Fruit fly (Drosophila melanogaster) whole organism, embryonic: ENCODE measurements around the gene Pis.
A peak's percentile ranks its signal among the peaks of the same experiment; 100 is the strongest.

Experiments
- Asciz ChIP-seq: fragments of 200-800 bp; sonication (Bioruptor generic); optimal IDR thresholded peaks from 2 replicates; lab custom pipeline; 2017; ENCODE audit warnings: missing biosample characterization, mild to moderate bottlenecking, missing genetic modification characterization, missing genetic modification reagents
- B-H2 ChIP-seq: fragments of 200-800 bp; sonication (Bioruptor generic); optimal IDR thresholded peaks from 2 replicates; lab custom pipeline; 2018; ENCODE audit warnings: missing biosample characterization, mild to moderate bottlenecking, missing genetic modification characterization
- CG1024 ChIP-seq: fragments of 200-800 bp; sonication (Bioruptor generic); IDR thresholded peaks from 2 replicates; pipeline ENCODE4 v1.3.6; 2022; ENCODE audit warnings: missing biosample characterization, missing genetic modification characterization
- CG10543 ChIP-seq: fragments of 200-800 bp; sonication (Bioruptor generic); optimal IDR thresholded peaks from 3 replicates; lab custom pipeline; 2017; ENCODE audit warnings: missing biosample characterization, mild to moderate bottlenecking, missing genetic modification characterization, moderate library complexity
- CG1233 ChIP-seq: fragments of 200-800 bp; sonication (Bioruptor generic); optimal IDR thresholded peaks from 4 replicates; lab custom pipeline; 2018; ENCODE audit warnings: missing biosample characterization, mild to moderate bottlenecking, missing genetic modification characterization
- CG15269 ChIP-seq: fragments of 200-800 bp; sonication (Bioruptor generic); optimal IDR thresholded peaks from 2 replicates; lab custom pipeline; 2018; ENCODE audit warnings: missing biosample characterization, mild to moderate bottlenecking, missing genetic modification characterization, moderate library complexity
- CG16815 ChIP-seq: fragments of 200-800 bp; sonication (Bioruptor generic); optimal IDR thresholded peaks from 3 replicates; lab custom pipeline; 2017; ENCODE audit warnings: missing biosample characterization, mild to moderate bottlenecking, missing genetic modification characterization
- CG1832 ChIP-seq: fragments of 200-800 bp; sonication (Bioruptor generic); optimal IDR thresholded peaks from 2 replicates; lab custom pipeline; 2017; ENCODE audit warnings: missing biosample characterization, mild to moderate bottlenecking, missing genetic modification characterization, inconsistent platforms
- CG18619 ChIP-seq: fragments of 200-800 bp; sonication (Bioruptor generic); optimal IDR thresholded peaks from 3 replicates; lab custom pipeline; 2017; ENCODE audit warnings: missing biosample characterization, mild to moderate bottlenecking, missing genetic modification characterization
- CG2129 ChIP-seq: fragments of 200-800 bp; sonication (Bioruptor generic); IDR thresholded peaks from 2 replicates; pipeline ENCODE4 v1.3.6; 2022; ENCODE audit warnings: missing biosample characterization, missing genetic modification characterization; ENCODE audit not compliant: partially characterized antibody
- CG30431 ChIP-seq: fragments of 200-800 bp; sonication (Bioruptor generic); optimal IDR thresholded peaks from 2 replicates; lab custom pipeline; 2017; ENCODE audit warnings: missing biosample characterization, missing genetic modification characterization
- CG3838 ChIP-seq: fragments of 200-800 bp; sonication (Bioruptor generic); optimal IDR thresholded peaks from 3 replicates; lab custom pipeline; 2016; ENCODE audit warnings: missing biosample characterization, missing genetic modification characterization
- CG3847 ChIP-seq: fragments of 200-800 bp; sonication (Bioruptor generic); IDR thresholded peaks from 2 replicates; pipeline ENCODE4 v1.3.6; 2022; ENCODE audit warnings: missing biosample characterization, missing genetic modification characterization
- CG42726 ChIP-seq: fragments of 200-800 bp; sonication (Bioruptor generic); IDR thresholded peaks from 2 replicates; pipeline ENCODE4 v1.3.6; 2022; ENCODE audit warnings: missing biosample characterization, missing genetic modification characterization; ENCODE audit not compliant: partially characterized antibody
- CG4707 ChIP-seq: fragments of 200-800 bp; sonication (Bioruptor generic); optimal IDR thresholded peaks from 2 replicates; lab custom pipeline; 2018; ENCODE audit warnings: missing biosample characterization, mild to moderate bottlenecking, missing genetic modification characterization, moderate library complexity
- CG5245 ChIP-seq: fragments of 200-800 bp; sonication (Bioruptor generic); optimal IDR thresholded peaks from 3 replicates; lab custom pipeline; 2016; ENCODE audit warnings: missing biosample characterization, missing genetic modification characterization
- CG5953 ChIP-seq: fragments of 200-800 bp; sonication (Bioruptor generic); IDR thresholded peaks from 2 replicates; pipeline ENCODE4 v1.3.6; 2022; ENCODE audit warnings: missing biosample characterization, missing genetic modification characterization
- CG6272 ChIP-seq: fragments of 200-800 bp; sonication (Bioruptor generic); IDR thresholded peaks from 2 replicates; pipeline ENCODE4 v1.3.6; 2022; ENCODE audit warnings: missing biosample characterization, missing genetic modification characterization
- CG7745 ChIP-seq: fragments of 200-800 bp; sonication (Bioruptor generic); optimal IDR thresholded peaks from 2 replicates; lab custom pipeline; 2018; ENCODE audit warnings: missing biosample characterization, mild to moderate bottlenecking, missing genetic modification characterization, moderate library complexity
- CG9876 ChIP-seq: fragments of 200-800 bp; sonication (Bioruptor generic); optimal IDR thresholded peaks from 2 replicates; lab custom pipeline; 2016; ENCODE audit warnings: missing biosample characterization, missing genetic modification characterization
- Chrac-16 ChIP-seq: fragments of 200-800 bp; sonication (Bioruptor generic); optimal IDR thresholded peaks from 3 replicates; lab custom pipeline; 2016; ENCODE audit warnings: missing biosample characterization, missing genetic modification characterization
- D19B ChIP-seq: fragments of 200-800 bp; sonication (Bioruptor generic); optimal IDR thresholded peaks from 2 replicates; lab custom pipeline; 2017; ENCODE audit warnings: missing biosample characterization, mild to moderate bottlenecking, missing genetic modification characterization
- Dbx ChIP-seq: fragments of 200-800 bp; sonication (Bioruptor generic); IDR thresholded peaks from 3 replicates; pipeline ENCODE4 v1.3.6; 2022; ENCODE audit warnings: missing biosample characterization, missing genetic modification characterization
- Dp ChIP-seq: fragments of 200-800 bp; sonication (Bioruptor generic); optimal IDR thresholded peaks from 2 replicates; lab custom pipeline; 2018; ENCODE audit warnings: missing biosample characterization, mild to moderate bottlenecking, missing genetic modification characterization, moderate library complexity
- Eip74EF ChIP-seq, 2 experiments: fragments of 200-800 bp in 1 of 2; fragments of >200 bp in 1 of 2; sonication (Bioruptor generic) in 1 of 2; optimal IDR thresholded peaks; 2 replicates each; lab custom pipeline; 2017 to 2019; ENCODE audit warnings: missing biosample characterization in 2 of 2, missing genetic modification characterization in 2 of 2, mild to moderate bottlenecking in 1 of 2, moderate library complexity in 1 of 2
- H15 ChIP-seq: fragments of 200-800 bp; sonication (Bioruptor generic); IDR thresholded peaks from 3 replicates; pipeline ENCODE4 v1.3.6; 2022; ENCODE audit warnings: missing biosample characterization, missing genetic modification characterization
- Sin3A ChIP-seq: fragments of >200 bp; optimal IDR thresholded peaks from 2 replicates; lab custom pipeline; 2018
- Sox102F ChIP-seq: fragments of 200-800 bp; sonication (Bioruptor generic); optimal IDR thresholded peaks from 2 replicates; lab custom pipeline; 2018; ENCODE audit warnings: missing biosample characterization, mild to moderate bottlenecking, missing genetic modification characterization, moderate library complexity
- Sry-δ ChIP-seq: fragments of 200-800 bp; sonication (Bioruptor generic); optimal IDR thresholded peaks from 2 replicates; lab custom pipeline; 2016; ENCODE audit warnings: missing biosample characterization, missing genetic modification characterization
- az2 ChIP-seq: fragments of 200-800 bp; sonication (Bioruptor generic); optimal IDR thresholded peaks from 3 replicates; lab custom pipeline; 2016; ENCODE audit warnings: missing biosample characterization, missing genetic modification characterization
- bab2 ChIP-seq: fragments of 200-800 bp; sonication (Bioruptor generic); optimal IDR thresholded peaks from 2 replicates; lab custom pipeline; 2016; ENCODE audit warnings: missing biosample characterization, missing genetic modification characterization
- bowl ChIP-seq: fragments of 200-800 bp; sonication (Bioruptor generic); IDR thresholded peaks from 2 replicates; pipeline ENCODE4 v1.3.6; 2022; ENCODE audit warnings: missing biosample characterization, missing genetic modification characterization
- cad ChIP-seq: fragments of >200 bp; optimal IDR thresholded peaks from 2 replicates; lab custom pipeline; 2017; ENCODE audit warnings: missing biosample characterization, missing genetic modification characterization
- dm ChIP-seq: fragments of 200-800 bp; sonication (Bioruptor generic); optimal IDR thresholded peaks from 3 replicates; lab custom pipeline; 2016; ENCODE audit warnings: missing biosample characterization, missing genetic modification characterization
- fu2 ChIP-seq: fragments of 200-800 bp; sonication (Bioruptor generic); optimal IDR thresholded peaks from 2 replicates; lab custom pipeline; 2016; ENCODE audit warnings: missing biosample characterization, missing genetic modification characterization
- gem ChIP-seq: fragments of 200-800 bp; sonication (Bioruptor generic); optimal IDR thresholded peaks from 2 replicates; lab custom pipeline; 2019; ENCODE audit warnings: missing biosample characterization, mild to moderate bottlenecking, missing genetic modification characterization, moderate library complexity
- gfzf ChIP-seq: fragments of 200-800 bp; sonication (Bioruptor generic); optimal IDR thresholded peaks from 2 replicates; lab custom pipeline; 2016; ENCODE audit warnings: missing biosample characterization, mild to moderate bottlenecking, missing genetic modification characterization, moderate library complexity
- gt ChIP-seq: fragments of 200-800 bp; sonication (Bioruptor generic); IDR thresholded peaks from 2 replicates; pipeline ENCODE4 v1.3.6; 2022; ENCODE audit warnings: missing biosample characterization, missing genetic modification characterization
- her ChIP-seq: fragments of 200-800 bp; sonication (Bioruptor generic); optimal IDR thresholded peaks from 2 replicates; lab custom pipeline; 2016; ENCODE audit warnings: missing biosample characterization, missing genetic modification characterization
- ind ChIP-seq: fragments of 200-800 bp; sonication (Bioruptor generic); optimal IDR thresholded peaks from 3 replicates; lab custom pipeline; 2016; ENCODE audit warnings: missing biosample characterization, missing genetic modification characterization
- jumu ChIP-seq: fragments of 200-800 bp; sonication (Bioruptor generic); optimal IDR thresholded peaks from 3 replicates; lab custom pipeline; 2016; ENCODE audit warnings: missing biosample characterization, missing genetic modification characterization
- kay ChIP-seq: fragments of 200-800 bp; sonication (Bioruptor generic); optimal IDR thresholded peaks from 2 replicates; lab custom pipeline; 2016; ENCODE audit warnings: missing biosample characterization, missing genetic modification characterization
- lmd ChIP-seq: fragments of 200-800 bp; sonication (Bioruptor generic); IDR thresholded peaks from 2 replicates; pipeline ENCODE4 v1.3.6; 2022; ENCODE audit warnings: missing biosample characterization, missing genetic modification characterization
- ro ChIP-seq: fragments of 200-800 bp; sonication (Bioruptor generic); IDR thresholded peaks from 2 replicates; pipeline ENCODE4 v1.3.6; 2022; ENCODE audit warnings: missing biosample characterization, missing genetic modification characterization
- run ChIP-seq: fragments of 200-800 bp; sonication (Bioruptor generic); optimal IDR thresholded peaks from 3 replicates; lab custom pipeline; 2018; ENCODE audit warnings: missing biosample characterization, mild to moderate bottlenecking, missing genetic modification characterization
- salm ChIP-seq: fragments of 200-800 bp; sonication (Bioruptor generic); optimal IDR thresholded peaks from 2 replicates; lab custom pipeline; 2018; ENCODE audit warnings: missing biosample characterization, mild to moderate bottlenecking, missing genetic modification characterization
- schlank ChIP-seq: fragments of 200-800 bp; sonication (Bioruptor generic); optimal IDR thresholded peaks from 2 replicates; lab custom pipeline; 2018; ENCODE audit warnings: missing biosample characterization, mild to moderate bottlenecking, missing genetic modification characterization
- seq ChIP-seq: fragments of 200-800 bp; sonication (Bioruptor generic); IDR thresholded peaks from 2 replicates; pipeline ENCODE4 v1.3.6; 2022; ENCODE audit warnings: missing biosample characterization, missing genetic modification characterization
- shn ChIP-seq: fragments of 200-800 bp; sonication (Bioruptor generic); optimal IDR thresholded peaks from 3 replicates; lab custom pipeline; 2016; ENCODE audit warnings: missing biosample characterization, missing genetic modification characterization
- so ChIP-seq: fragments of 200-800 bp; sonication (Bioruptor generic); IDR thresholded peaks from 3 replicates; pipeline ENCODE4 v1.3.6; 2022; ENCODE audit warnings: missing biosample characterization, missing genetic modification characterization
- sob ChIP-seq: fragments of 200-800 bp; sonication (Bioruptor generic); IDR thresholded peaks from 2 replicates; pipeline ENCODE4 v1.3.6; 2022; ENCODE audit warnings: missing biosample characterization, missing genetic modification characterization
- yki ChIP-seq: fragments of >200 bp; optimal IDR thresholded peaks from 3 replicates; lab custom pipeline; 2018

Gene Pis

dm6 chrX:15740288-15740726 is 36.7 kb upstream of the Pis start (continued):
- TF ChIP-seq CG18619 (GFP tag; lab: Kevin White, UChicago), result peak; percentile 76
- TF ChIP-seq CG5953, result no peak
- TF ChIP-seq salm (tag; lab: Kevin White, UChicago), result peak; percentile 55
- TF ChIP-seq CG15269, result peak; percentile 80
- TF ChIP-seq Asciz (GFP tag; lab: Kevin White, UChicago), result no peak
- no peak for TF ChIP-seq cad (GFP tag; lab: Kevin White, UChicago)
- peak in 1 of 2 experiments; percentile 43 for TF ChIP-seq Eip74EF (GFP tag; optimal IDR thresholded peaks at IDR 0.05; lab: Kevin White, UChicago)
- peak; percentile 79 for TF ChIP-seq schlank (tag; lab: Kevin White, UChicago)
- TF ChIP-seq ro (GFP tag; lab: Robert Waterston, UW), result no peak
- peak; percentile 63 for TF ChIP-seq Chrac-16 (GFP tag; lab: Kevin White, UChicago)
- 0 out of 2 replicates have a peak, but pooled peaks have one; percentile 42 for TF ChIP-seq CG1024
- TF ChIP-seq shn (GFP tag; lab: Kevin White, UChicago), result no peak
- peak; percentile 14 for TF ChIP-seq CG4707 (GFP tag; lab: Kevin White, UChicago)
- TF ChIP-seq CG1832 (GFP tag; lab: Kevin White, UChicago), result no peak
- peak; percentile 88 for TF ChIP-seq Dbx (GFP tag; lab: Robert Waterston, UW)
- peak; percentile 87 for TF ChIP-seq sob (GFP tag; lab: Robert Waterston, UW)
- TF ChIP-seq yki, result no peak
- TF ChIP-seq Sox102F (GFP tag; lab: Kevin White, UChicago), result no peak
- TF ChIP-seq dm, result no peak
- TF ChIP-seq kay (GFP tag; lab: Kevin White, UChicago), result peak; percentile 68
- no peak for TF ChIP-seq run (tag; lab: Kevin White, UChicago)
- TF ChIP-seq CG30431 (GFP tag; lab: Kevin White, UChicago), result peak; percentile 41
- TF ChIP-seq CG1233, result peak; percentile 46
- no peak; the same call in 1 of the 2 replicates for TF ChIP-seq bowl (GFP tag; lab: Robert Waterston, UW)
- no peak for TF ChIP-seq CG42726 (GFP tag; lab: Robert Waterston, UW)
- TF ChIP-seq gfzf, result no peak
- TF ChIP-seq az2 (GFP tag; lab: Kevin White, UChicago), result peak; percentile 53
- TF ChIP-seq bab2 (GFP tag; lab: Kevin White, UChicago), result peak; percentile 56
- peak; percentile 81 for TF ChIP-seq gem (tag; lab: Kevin White, UChicago)
- TF ChIP-seq CG6272 (GFP tag; lab: Robert Waterston, UW), result peak; percentile 9; the same call in 1 of the 2 replicates
- peak; percentile 78 for TF ChIP-seq CG3847 (GFP tag; lab: Robert Waterston, UW)
- peak; percentile 80 for TF ChIP-seq CG10543
- TF ChIP-seq H15 (GFP tag; lab: Robert Waterston, UW), result 0 out of 3 replicates have a peak, but pooled peaks have one; percentile 44
- TF ChIP-seq D19B (GFP tag; lab: Kevin White, UChicago), result peak; percentile 66
- peak; percentile 48 for TF ChIP-seq CG16815
- no peak for TF ChIP-seq gt (GFP tag; lab: Robert Waterston, UW)
- peak; percentile 37 for TF ChIP-seq fu2 (GFP tag; lab: Kevin White, UChicago)
- peak; percentile 18 for TF ChIP-seq CG5245 (GFP tag; lab: Kevin White, UChicago)
- no peak for TF ChIP-seq CG7745 (tag; lab: Kevin White, UChicago)
- TF ChIP-seq her (GFP tag; lab: Kevin White, UChicago), result peak; percentile 47
- no peak for TF ChIP-seq CG2129
- TF ChIP-seq CG9876 (GFP tag; lab: Kevin White, UChicago), result no peak
- TF ChIP-seq ind, result peak; percentile 67
- 0 out of 3 replicates have a peak, but pooled peaks have one; percentile 31 for TF ChIP-seq so
- TF ChIP-seq Sin3A, result no peak
- TF ChIP-seq B-H2 (GFP tag; lab: Kevin White, UChicago), result peak; percentile 76
- no peak for TF ChIP-seq Dp (GFP tag; lab: Kevin White, UChicago)
- TF ChIP-seq jumu (GFP tag; lab: Kevin White, UChicago), result peak; percentile 44
- TF ChIP-seq CG3838 (GFP tag; lab: Kevin White, UChicago), result peak; percentile 6
- TF ChIP-seq lmd (GFP tag; lab: Robert Waterston, UW), result peak; percentile 71; the same call in 1 of the 2 replicates
- peak; percentile 12 for TF ChIP-seq Sry-δ (GFP tag; lab: Kevin White, UChicago)
- peak; percentile 65 for TF ChIP-seq seq
